Fruit fly (Drosophila melanogaster) whole organism, pupa: ENCODE results near the gene CG17931.
A peak's percentile ranks its signal among the peaks of the same experiment; 100 is the strongest.

Experiments used
- CG10348 ChIP-seq: fragments of 200-800 bp; sonication (Bioruptor generic); IDR thresholded peaks from 2 replicates; pipeline ENCODE4 v1.3.6; 2022; ENCODE audit warnings: missing biosample characterization, missing genetic modification characterization
- CG12605 ChIP-seq: fragments of 200-800 bp; sonication (Bioruptor generic); IDR thresholded peaks from 2 replicates; pipeline ENCODE4 v1.3.6; 2022; ENCODE audit warnings: missing biosample characterization, missing genetic modification characterization
- CG13204 ChIP-seq: fragments of 200-800 bp; sonication (Bioruptor generic); optimal IDR thresholded peaks from 2 replicates; lab custom pipeline; 2018; ENCODE audit warnings: missing biosample characterization, mild to moderate bottlenecking, missing genetic modification characterization, moderate library complexity
- CG14655 ChIP-seq: fragments of 200-800 bp; sonication (Bioruptor generic); optimal IDR thresholded peaks from 3 replicates; lab custom pipeline; 2017; ENCODE audit warnings: mild to moderate bottlenecking, missing biosample characterization, missing genetic modification reagents, missing genetic modification characterization
- CG15710 ChIP-seq: fragments of 200-800 bp; sonication (Bioruptor generic); optimal IDR thresholded peaks from 2 replicates; lab custom pipeline; 2018; ENCODE audit warnings: missing biosample characterization, mild to moderate bottlenecking, missing genetic modification characterization, moderate library complexity
- CG17806 ChIP-seq: fragments of 200-800 bp; sonication (Bioruptor generic); optimal IDR thresholded peaks from 2 replicates; lab custom pipeline; 2018; ENCODE audit warnings: missing biosample characterization, mild to moderate bottlenecking, missing genetic modification characterization, moderate library complexity
- CG32121 ChIP-seq: fragments of 200-800 bp; sonication (Bioruptor generic); IDR thresholded peaks from 2 replicates; pipeline ENCODE4 v1.3.6; 2022; ENCODE audit warnings: missing biosample characterization, missing genetic modification characterization
- CG34367 ChIP-seq: fragments of 200-800 bp; sonication (Bioruptor generic); optimal IDR thresholded peaks from 2 replicates; lab custom pipeline; 2018; ENCODE audit warnings: missing biosample characterization, mild to moderate bottlenecking, missing genetic modification characterization
- CG4496 ChIP-seq: fragments of 200-800 bp; sonication (Bioruptor generic); IDR thresholded peaks from 3 replicates; pipeline ENCODE4 v1.3.6; 2022; ENCODE audit warnings: missing biosample characterization, missing genetic modification characterization
- CG8159 ChIP-seq: fragments of 200-800 bp; sonication (Bioruptor generic); optimal IDR thresholded peaks from 3 replicates; lab custom pipeline; 2018; ENCODE audit warnings: missing biosample characterization, mild to moderate bottlenecking, missing genetic modification characterization, moderate library complexity
- CG8301 ChIP-seq: fragments of 200-800 bp; sonication (Bioruptor generic); optimal IDR thresholded peaks from 2 replicates; lab custom pipeline; 2018; ENCODE audit warnings: missing biosample characterization, mild to moderate bottlenecking, missing genetic modification characterization
- CG9948 ChIP-seq: fragments of 200-800 bp; sonication (Bioruptor generic); optimal IDR thresholded peaks from 2 replicates; lab custom pipeline; 2018; ENCODE audit warnings: missing biosample characterization, mild to moderate bottlenecking, missing genetic modification characterization, moderate library complexity
- D1 ChIP-seq: fragments of 200-800 bp; sonication (Bioruptor generic); optimal IDR thresholded peaks from 2 replicates; lab custom pipeline; 2018; ENCODE audit warnings: missing biosample characterization, mild to moderate bottlenecking, missing genetic modification characterization, moderate library complexity
- EcR ChIP-seq: fragments of 200-800 bp; sonication (Bioruptor generic); optimal IDR thresholded peaks from 3 replicates; lab custom pipeline; 2019; ENCODE audit warnings: missing biosample characterization, missing genetic modification characterization, mild to moderate bottlenecking, moderate library complexity, missing genetic modification reagents
- Ets98B ChIP-seq: fragments of 200-800 bp; sonication (Bioruptor generic); IDR thresholded peaks from 2 replicates; pipeline ENCODE4 v1.3.6; 2022; ENCODE audit warnings: missing biosample characterization, missing genetic modification characterization
- Pif1A ChIP-seq: fragments of 200-800 bp; sonication (Bioruptor generic); optimal IDR thresholded peaks from 3 replicates; lab custom pipeline; 2016; ENCODE audit warnings: missing biosample characterization, missing genetic modification characterization
- Pif1B ChIP-seq: fragments of 200-800 bp; sonication (Bioruptor generic); optimal IDR thresholded peaks from 3 replicates; lab custom pipeline; 2016; ENCODE audit warnings: missing biosample characterization, missing genetic modification characterization
- Snoo ChIP-seq: fragments of 200-800 bp; sonication (Bioruptor generic); optimal IDR thresholded peaks from 3 replicates; lab custom pipeline; 2017; ENCODE audit warnings: missing biosample characterization, mild to moderate bottlenecking, missing genetic modification characterization, inconsistent platforms
- fd96Ca ChIP-seq: fragments of 200-800 bp; sonication (Bioruptor generic); IDR thresholded peaks from 3 replicates; pipeline ENCODE4 v1.3.6; 2022; ENCODE audit warnings: missing biosample characterization, missing genetic modification characterization
- gl ChIP-seq: fragments of 200-800 bp; sonication (Bioruptor generic); optimal IDR thresholded peaks from 2 replicates; lab custom pipeline; 2018; ENCODE audit warnings: missing biosample characterization, mild to moderate bottlenecking, missing genetic modification characterization
- rn ChIP-seq: fragments of 200-800 bp; sonication (Bioruptor generic); IDR thresholded peaks from 2 replicates; pipeline ENCODE4 v1.3.6; 2022; ENCODE audit warnings: missing biosample characterization, missing genetic modification characterization

CG17931 gene

dm6 chr3R:16325192-16325591, 34.1 kb downstream of the CG17931 start, which contains the start of gene CG17929:
CG17929 (plus strand) TSS chr3R:16325492.
- TF ChIP-seq CG13204 (GFP tag; lab: Kevin White, UChicago): no peak
- no peak for TF ChIP-seq CG4496 (GFP tag; lab: Robert Waterston, UW)
- TF ChIP-seq CG8301: no peak
- TF ChIP-seq EcR (GFP tag; lab: Kevin White, UChicago): no peak
- no peak for TF ChIP-seq CG12605 (GFP tag; lab: Robert Waterston, UW)
- TF ChIP-seq CG14655: no peak
- TF ChIP-seq Pif1B (GFP tag; lab: Kevin White, UChicago): no peak
- TF ChIP-seq CG15710 (tag; lab: Kevin White, UChicago): no peak
- TF ChIP-seq CG8159: no peak
- TF ChIP-seq D1 (tag; lab: Kevin White, UChicago): no peak
- no peak for TF ChIP-seq CG9948 (tag; lab: Kevin White, UChicago)
- TF ChIP-seq CG32121 (GFP tag; lab: Robert Waterston, UW): no peak
- no peak for TF ChIP-seq CG34367
- no peak for TF ChIP-seq gl (tag; lab: Kevin White, UChicago)
- TF ChIP-seq rn (GFP tag; lab: Robert Waterston, UW): no peak
- no peak for TF ChIP-seq CG17806 (tag; lab: Kevin White, UChicago)
- no peak for TF ChIP-seq CG10348 (GFP tag; lab: Robert Waterston, UW)
- TF ChIP-seq Ets98B (GFP tag; lab: Robert Waterston, UW): no peak

dm6 chr3R:16323093-16323492, 36.2 kb downstream of the CG17931 start, which contains the start of gene CG6901:
CG6901 (plus strand) TSS chr3R:16323415.
- TF ChIP-seq CG34367 (no peak), CG9948 (tag; lab: Kevin White, UChicago) (no peak), CG10348 (GFP tag; lab: Robert Waterston, UW) (no peak), D1 (tag; lab: Kevin White, UChicago) (no peak), CG8301 (no peak), gl (tag; lab: Kevin White, UChicago) (no peak), fd96Ca (GFP tag; lab: Robert Waterston, UW) (no peak), Pif1A (no peak), rn (GFP tag; lab: Robert Waterston, UW) (no peak), CG8159 (no peak)

dm6 chr3R:16321538-16321937, 37.7 kb downstream of the CG17931 start, which contains the start of gene CG44044:
CG44044 (plus strand) TSS chr3R:16321838.
- TF ChIP-seq gl (tag; lab: Kevin White, UChicago) (no peak), Snoo (tag; lab: Kevin White, UChicago) (no peak), CG17806 (tag; lab: Kevin White, UChicago) (no peak), Pif1A (no peak), CG14655 (no peak), CG4496 (GFP tag; lab: Robert Waterston, UW) (no peak), Ets98B (GFP tag; lab: Robert Waterston, UW) (no peak), CG8301 (no peak), CG9948 (tag; lab: Kevin White, UChicago) (no peak), rn (GFP tag; lab: Robert Waterston, UW) (no peak), D1 (tag; lab: Kevin White, UChicago) (no peak), CG32121 (GFP tag; lab: Robert Waterston, UW) (no peak), CG34367 (no peak), CG12605 (GFP tag; lab: Robert Waterston, UW) (no peak), fd96Ca (GFP tag; lab: Robert Waterston, UW) (no peak), CG13204 (GFP tag; lab: Kevin White, UChicago) (no peak)

DNA sequence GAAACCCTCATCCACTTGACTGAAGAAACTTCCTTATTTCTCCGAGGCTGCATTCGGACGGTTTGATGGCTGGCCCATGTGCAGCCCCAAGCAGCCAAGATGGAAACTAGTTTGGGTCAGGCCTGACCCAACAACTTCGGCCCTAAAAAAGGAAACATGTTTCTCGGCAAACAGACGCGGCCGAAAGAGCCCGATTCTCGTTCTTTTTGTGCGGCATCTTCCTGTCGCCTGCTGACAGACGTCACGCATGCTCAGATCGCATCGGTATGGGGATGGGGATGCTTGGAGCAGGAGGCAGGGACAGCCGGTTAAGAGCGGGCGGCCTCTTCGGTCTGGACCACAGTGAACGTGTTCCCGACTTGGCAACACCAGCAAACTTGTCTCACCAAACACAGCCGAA, 42.5 kb downstream of the CG17931 start:
- TF ChIP-seq Snoo (tag; lab: Kevin White, UChicago) (peak; percentile 15), CG34367 (no peak), CG32121 (GFP tag; lab: Robert Waterston, UW) (no peak), CG4496 (GFP tag; lab: Robert Waterston, UW) (peak; percentile 54; the same call in 2 of the 3 replicates), Pif1A (peak; percentile 30), gl (tag; lab: Kevin White, UChicago) (peak; percentile 15), CG12605 (GFP tag; lab: Robert Waterston, UW) (no peak), CG13204 (GFP tag; lab: Kevin White, UChicago) (peak; percentile 54), EcR (GFP tag; lab: Kevin White, UChicago) (peak; percentile 80), CG8301 (no peak), fd96Ca (GFP tag; lab: Robert Waterston, UW) (no peak), D1 (tag; lab: Kevin White, UChicago) (no peak)

dm6 chr3R:16310081-16310493, 49.2 kb downstream of the CG17931 start:
- TF ChIP-seq CG8159: no peak
- no peak for TF ChIP-seq fd96Ca (GFP tag; lab: Robert Waterston, UW)
- no peak for TF ChIP-seq Pif1B (GFP tag; lab: Kevin White, UChicago)
- no peak for TF ChIP-seq Snoo (tag; lab: Kevin White, UChicago)

DNA sequence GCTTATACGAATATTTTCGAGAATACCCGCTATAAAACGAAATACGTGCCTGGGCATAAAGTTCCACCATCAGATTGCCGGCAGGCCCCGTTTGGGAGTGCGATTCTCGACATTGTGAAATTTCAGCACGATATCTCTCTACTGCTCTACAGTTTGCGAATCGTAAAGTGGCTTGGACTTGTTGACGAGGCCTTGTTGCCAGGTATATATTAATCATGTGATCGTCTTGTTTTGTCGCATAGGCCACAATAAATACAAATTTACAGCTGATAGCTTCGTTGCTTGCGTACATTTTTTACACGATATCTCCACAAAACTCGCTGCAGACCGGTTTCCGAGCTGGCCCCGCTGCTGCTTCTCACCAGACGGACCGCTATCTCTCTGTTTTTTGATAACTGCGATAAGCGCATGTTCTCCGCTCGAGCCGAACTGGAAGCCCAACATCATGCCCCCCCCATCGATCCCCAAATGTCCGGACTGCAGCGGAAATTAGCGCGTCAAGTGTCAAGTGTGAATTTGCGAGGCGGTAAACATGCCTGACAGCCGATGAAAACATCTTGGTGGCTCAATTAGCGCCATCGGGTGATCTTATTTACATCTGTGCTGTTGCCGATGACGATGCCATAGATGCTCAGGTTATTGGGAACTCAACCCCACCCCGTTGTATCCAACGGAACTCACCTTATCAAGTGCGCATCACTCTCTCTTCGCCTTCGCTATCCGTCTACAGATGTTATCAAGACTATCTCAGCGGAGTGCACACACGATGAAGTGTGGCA, 49.8 kb downstream of the CG17931 start:
- TF ChIP-seq CG13204 (GFP tag; lab: Kevin White, UChicago) (peak; percentile 67), CG15710 (tag; lab: Kevin White, UChicago) (peak; percentile 10), CG8159 (peak; percentile 19), EcR (GFP tag; lab: Kevin White, UChicago) (no peak), CG12605 (GFP tag; lab: Robert Waterston, UW) (0 out of 2 replicates have a peak, but pooled peaks have one; percentile 17), CG32121 (GFP tag; lab: Robert Waterston, UW) (peak; percentile 30; the same call in 1 of the 2 replicates), CG4496 (GFP tag; lab: Robert Waterston, UW) (0 out of 3 replicates have a peak, but pooled peaks have one; percentile 42), Pif1A (peak; percentile 10), CG8301 (no peak)
